Worm (Caenorhabditis elegans) whole organism, early embryonic: Measurements from ENCODE around the gene chil-22.

Experiments
- B0310.2 ChIP-seq: sonication (generic microtip); optimal IDR thresholded peaks from 2 replicates; lab custom pipeline; 2016; ENCODE audit warnings: mild to moderate bottlenecking, missing genetic modification characterization, missing compliant biosample characterization
- F13C5.2 ChIP-seq: sonication (generic microtip); optimal IDR thresholded peaks from 2 replicates; lab custom pipeline; 2017; ENCODE audit warnings: mild to moderate bottlenecking, missing genetic modification characterization, inconsistent platforms, missing compliant biosample characterization
- aly-1 ChIP-seq: sonication (generic microtip); optimal IDR thresholded peaks from 2 replicates; lab custom pipeline; 2016; ENCODE audit warnings: missing genetic modification characterization, missing compliant biosample characterization
- ama-1 ChIP-seq: fragments of 150-350 bp; optimal IDR thresholded peaks from 2 replicates; lab custom pipeline; 2014
- ceh-13 ChIP-seq: fragments of 200-800 bp; sonication (Bioruptor generic); optimal IDR thresholded peaks from 2 replicates; lab custom pipeline; 2018; ENCODE audit warnings: mild to moderate bottlenecking, missing genetic modification characterization, missing compliant biosample characterization
- ceh-36 ChIP-seq: sonication (generic microtip); optimal IDR thresholded peaks from 2 replicates; lab custom pipeline; 2016; ENCODE audit warnings: missing genetic modification characterization, inconsistent platforms, missing compliant biosample characterization
- ets-7 ChIP-seq: sonication (generic microtip); optimal IDR thresholded peaks from 2 replicates; lab custom pipeline; 2016; ENCODE audit warnings: missing genotype, missing genetic modification characterization, missing compliant biosample characterization
- flt-1 ChIP-seq: fragments of 200-800 bp; sonication (Bioruptor generic); IDR thresholded peaks from 2 replicates; pipeline ENCODE4 v1.3.6; 2022; ENCODE audit warnings: missing genetic modification characterization, missing compliant biosample characterization
- hmbx-1 ChIP-seq: sonication (generic microtip); optimal IDR thresholded peaks from 2 replicates; lab custom pipeline; 2016; ENCODE audit warnings: mild to moderate bottlenecking, missing genetic modification characterization, missing compliant biosample characterization
- hmg-4 ChIP-seq: fragments of 200-800 bp; sonication (Bioruptor generic); optimal IDR thresholded peaks from 2 replicates; lab custom pipeline; 2018; ENCODE audit warnings: mild to moderate bottlenecking, missing genetic modification characterization, missing compliant biosample characterization
- hnd-1 ChIP-seq: sonication (generic microtip); optimal IDR thresholded peaks from 2 replicates; lab custom pipeline; 2016; ENCODE audit warnings: missing genetic modification characterization, missing compliant biosample characterization
- pes-1 ChIP-seq: fragments of 200-800 bp; sonication (Bioruptor generic); IDR thresholded peaks from 2 replicates; pipeline ENCODE4 v1.3.6; 2022; ENCODE audit warnings: missing genetic modification reagents, missing genetic modification characterization, missing compliant biosample characterization
- scrt-1 ChIP-seq: fragments of 200-800 bp; sonication (Bioruptor generic); IDR thresholded peaks from 2 replicates; pipeline ENCODE4 v1.3.6; 2022; ENCODE audit warnings: missing genetic modification characterization, missing compliant biosample characterization
- sea-1 ChIP-seq: fragments of 200-800 bp; sonication (Bioruptor generic); conservative IDR thresholded peaks from 2 replicates; pipeline ENCODE4 v1.3.6; 2022; ENCODE audit warnings: missing genetic modification characterization, missing compliant biosample characterization
- tbx-11 ChIP-seq: fragments of 200-800 bp; sonication (Bioruptor generic); IDR thresholded peaks from 2 replicates; pipeline ENCODE4 v1.3.6; 2022; ENCODE audit warnings: missing genetic modification characterization, missing compliant biosample characterization
- tbx-37 ChIP-seq: fragments of 200-800 bp; sonication (Bioruptor generic); conservative IDR thresholded peaks from 2 replicates; pipeline ENCODE4 v1.3.6; 2022; ENCODE audit warnings: missing genetic modification reagents, missing genetic modification characterization, missing compliant biosample characterization
- tra-4 ChIP-seq: sonication (generic microtip); optimal IDR thresholded peaks from 2 replicates; lab custom pipeline; 2017; ENCODE audit warnings: missing genetic modification characterization, missing compliant biosample characterization

Gene chil-22

DNA sequence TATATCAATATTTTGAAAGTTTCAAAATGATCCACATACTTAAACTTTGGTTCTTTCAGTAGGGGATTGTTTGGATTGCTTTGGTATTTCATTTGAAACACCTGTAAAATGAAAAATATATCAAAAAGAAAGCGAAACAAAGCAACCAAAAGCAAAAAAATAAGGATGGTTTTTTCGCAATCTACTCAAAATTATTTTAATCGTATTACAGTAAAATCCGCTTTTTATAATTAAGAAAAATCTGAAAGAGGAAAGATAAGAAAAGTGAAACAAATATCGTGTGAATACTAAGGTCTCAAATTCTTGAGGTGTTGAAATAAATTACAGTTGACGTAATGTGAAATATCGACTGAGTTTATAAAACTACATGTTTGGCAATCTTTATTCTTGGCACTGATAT, at the start of gene chil-22:
TSS of gene chil-22 (minus strand) at position 101 of the 400 bp plus-strand sequence.
- TF ChIP-seq hmbx-1 (tag; lab: Kevin White, UChicago) (no peak), ama-1 (lab: Kevin White, UChicago) (no peak), tra-4 (tag; lab: Kevin White, UChicago) (no peak), hnd-1 (tag; lab: Kevin White, UChicago) (no peak), scrt-1 (GFP tag; lab: Robert Waterston, UW) (no peak)

- TF ChIP-seq sea-1 (GFP tag; lab: Robert Waterston, UW) (no peak), flt-1 (GFP tag; lab: Robert Waterston, UW) (no peak), tbx-11 (no peak), aly-1 (no peak), hnd-1 (tag; lab: Kevin White, UChicago) (no peak)
These were observed 41.2 kb upstream of the chil-22 start, which contains the start of gene gcy-3 for ce11 chrII:9507181-9507580. Gene gcy-3 (minus strand): TSS chrII:9507281.

DNA sequence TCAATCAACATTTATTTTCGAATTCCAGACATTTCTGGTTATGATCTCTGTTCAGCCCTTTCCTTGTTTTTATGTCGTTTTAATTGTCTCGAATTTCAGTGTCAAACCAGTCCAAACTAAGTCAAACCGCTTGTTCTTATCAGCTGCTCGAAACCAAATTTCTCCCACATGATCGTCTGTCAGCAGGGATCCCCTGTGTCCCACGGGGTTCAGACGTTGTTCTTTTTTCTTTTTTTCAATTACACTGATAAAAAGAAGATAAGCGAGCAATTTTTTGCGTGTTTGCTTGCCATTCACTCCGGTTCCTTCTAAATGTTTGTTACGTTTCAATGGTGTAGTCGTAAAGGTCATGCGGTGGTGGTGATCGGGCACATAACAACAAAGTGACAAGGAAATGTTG, 36.0 kb upstream of the chil-22 start:
- TF ChIP-seq ceh-36 (tag; lab: Kevin White, UChicago): no peak
- TF ChIP-seq pes-1: no peak
- no peak for TF ChIP-seq flt-1 (GFP tag; lab: Robert Waterston, UW)
- no peak for TF ChIP-seq hmbx-1 (tag; lab: Kevin White, UChicago)
- no peak for TF ChIP-seq scrt-1 (GFP tag; lab: Robert Waterston, UW)
- no peak for TF ChIP-seq B0310.2 (tag; lab: Kevin White, UChicago)
- no peak for TF ChIP-seq ceh-13
- TF ChIP-seq F13C5.2 (tag; lab: Kevin White, UChicago): no peak
- TF ChIP-seq ets-7 (tag; lab: Kevin White, UChicago): no peak
- no peak for TF ChIP-seq hnd-1 (tag; lab: Kevin White, UChicago)
- TF ChIP-seq tbx-11: no peak
- TF ChIP-seq hmg-4 (GFP tag; lab: Kevin White, UChicago): no peak
- TF ChIP-seq tbx-37 (GFP tag; lab: Robert Waterston, UW): no peak
- TF ChIP-seq ama-1 (lab: Kevin White, UChicago): no peak
- TF ChIP-seq sea-1 (GFP tag; lab: Robert Waterston, UW): no peak
- no peak for TF ChIP-seq tra-4 (tag; lab: Kevin White, UChicago)
- TF ChIP-seq aly-1: no peak

DNA sequence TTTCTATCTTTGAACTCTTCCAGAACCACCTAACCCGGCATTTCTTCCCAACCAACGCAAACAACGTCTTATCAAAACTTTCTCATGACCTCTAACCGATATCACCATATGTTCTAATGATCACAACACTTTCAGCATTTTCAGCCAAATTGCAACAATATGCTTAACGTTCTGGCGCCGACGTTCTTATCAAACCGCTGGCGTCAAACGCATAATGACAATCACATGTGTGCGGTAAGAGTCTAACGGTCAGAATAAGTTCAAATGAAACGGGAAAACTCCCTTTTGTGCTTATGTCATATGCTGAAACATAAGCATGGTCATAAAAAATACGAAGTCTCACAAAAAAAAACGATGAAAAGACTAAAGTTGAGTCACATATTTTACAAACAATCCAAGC, 34.9 kb upstream of the chil-22 start:
- TF ChIP-seq tra-4 (tag; lab: Kevin White, UChicago): no peak
- no peak for TF ChIP-seq aly-1
- TF ChIP-seq B0310.2 (tag; lab: Kevin White, UChicago): no peak
- TF ChIP-seq ceh-13: no peak
- no peak for TF ChIP-seq ceh-36 (tag; lab: Kevin White, UChicago)
- TF ChIP-seq ama-1 (lab: Kevin White, UChicago): no peak
- TF ChIP-seq F13C5.2 (tag; lab: Kevin White, UChicago): no peak
- TF ChIP-seq hnd-1 (tag; lab: Kevin White, UChicago): no peak
- TF ChIP-seq hmbx-1 (tag; lab: Kevin White, UChicago): no peak
- TF ChIP-seq flt-1 (GFP tag; lab: Robert Waterston, UW): no peak
- TF ChIP-seq tbx-11: no peak
- no peak for TF ChIP-seq scrt-1 (GFP tag; lab: Robert Waterston, UW)
- TF ChIP-seq pes-1: no peak
- no peak for TF ChIP-seq ets-7 (tag; lab: Kevin White, UChicago)
- TF ChIP-seq sea-1 (GFP tag; lab: Robert Waterston, UW): no peak
- no peak for TF ChIP-seq tbx-37 (GFP tag; lab: Robert Waterston, UW)
- no peak for TF ChIP-seq hmg-4 (GFP tag; lab: Kevin White, UChicago)

- no peak for TF ChIP-seq tbx-37 (GFP tag; lab: Robert Waterston, UW)
- no peak for TF ChIP-seq hnd-1 (tag; lab: Kevin White, UChicago)
- no peak for TF ChIP-seq ets-7 (tag; lab: Kevin White, UChicago)
These were observed 32.6 kb upstream of the chil-22 start for ce11 chrII:9498589-9498988.

ce11 chrII:9497309-9497708, 31.3 kb upstream of the chil-22 start:
- TF ChIP-seq ets-7 (tag; lab: Kevin White, UChicago): no peak
- TF ChIP-seq tbx-11: no peak
- TF ChIP-seq scrt-1 (GFP tag; lab: Robert Waterston, UW): no peak
- no peak for TF ChIP-seq ceh-36 (tag; lab: Kevin White, UChicago)
- TF ChIP-seq hnd-1 (tag; lab: Kevin White, UChicago): no peak
- TF ChIP-seq ama-1 (lab: Kevin White, UChicago): no peak
- TF ChIP-seq hmbx-1 (tag; lab: Kevin White, UChicago): no peak
- no peak for TF ChIP-seq tbx-37 (GFP tag; lab: Robert Waterston, UW)
- TF ChIP-seq F13C5.2 (tag; lab: Kevin White, UChicago): no peak
- TF ChIP-seq B0310.2 (tag; lab: Kevin White, UChicago): no peak
- TF ChIP-seq sea-1 (GFP tag; lab: Robert Waterston, UW): no peak
- TF ChIP-seq tra-4 (tag; lab: Kevin White, UChicago): no peak
- no peak for TF ChIP-seq pes-1
- no peak for TF ChIP-seq flt-1 (GFP tag; lab: Robert Waterston, UW)
- TF ChIP-seq ceh-13: no peak
- no peak for TF ChIP-seq hmg-4 (GFP tag; lab: Kevin White, UChicago)

DNA sequence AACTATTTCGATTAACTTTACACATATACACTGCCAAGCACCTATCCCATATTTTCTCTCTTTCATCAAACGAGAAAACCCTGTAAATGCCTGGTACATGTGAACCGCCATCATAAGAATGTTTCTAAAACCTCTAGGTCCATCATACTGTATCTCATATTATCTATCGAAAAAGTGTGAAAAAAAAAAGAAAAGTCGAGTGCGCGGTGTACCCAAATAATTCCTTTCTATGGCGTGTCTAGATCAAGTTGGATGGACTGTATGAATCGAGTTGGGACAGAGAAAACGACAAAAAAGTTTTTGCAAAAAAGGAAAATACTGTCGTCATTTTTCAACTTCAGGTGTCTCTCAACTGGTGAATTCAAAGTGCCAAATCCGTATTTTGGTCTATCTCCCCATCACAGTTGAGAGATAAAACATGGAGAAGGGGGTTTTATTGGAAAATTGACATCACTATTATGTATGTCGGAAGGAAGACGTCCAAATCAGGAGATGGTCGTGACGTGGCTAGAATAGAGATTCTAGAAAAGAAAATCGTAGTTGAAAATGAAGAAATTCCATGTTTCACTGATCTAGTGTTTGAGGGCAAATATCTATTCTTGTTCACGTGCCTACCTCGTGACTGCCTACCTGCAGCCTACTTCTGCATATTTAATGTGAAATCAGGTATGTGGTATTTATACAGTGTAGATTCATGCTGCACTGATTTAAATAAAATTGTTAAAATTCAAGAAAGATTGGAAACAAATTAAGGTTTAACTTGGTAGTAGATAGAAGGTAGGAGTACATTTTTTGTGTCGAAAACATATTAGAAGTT, 27.5 kb upstream of the chil-22 start:
- no peak for TF ChIP-seq hmg-4 (GFP tag; lab: Kevin White, UChicago)
- no peak for TF ChIP-seq flt-1 (GFP tag; lab: Robert Waterston, UW)
- TF ChIP-seq ceh-36 (tag; lab: Kevin White, UChicago): no peak
- no peak for TF ChIP-seq ets-7 (tag; lab: Kevin White, UChicago)
- no peak for TF ChIP-seq F13C5.2 (tag; lab: Kevin White, UChicago)
- no peak for TF ChIP-seq ceh-13
- no peak for TF ChIP-seq B0310.2 (tag; lab: Kevin White, UChicago)
- no peak for TF ChIP-seq scrt-1 (GFP tag; lab: Robert Waterston, UW)
- no peak for TF ChIP-seq hmbx-1 (tag; lab: Kevin White, UChicago)
- TF ChIP-seq ama-1 (lab: Kevin White, UChicago): no peak
- no peak for TF ChIP-seq sea-1 (GFP tag; lab: Robert Waterston, UW)
- TF ChIP-seq hnd-1 (tag; lab: Kevin White, UChicago): no peak
- no peak for TF ChIP-seq tbx-11
- no peak for TF ChIP-seq tbx-37 (GFP tag; lab: Robert Waterston, UW)
- no peak for TF ChIP-seq tra-4 (tag; lab: Kevin White, UChicago)
- no peak for TF ChIP-seq pes-1
- TF ChIP-seq aly-1: no peak
